Fruit fly (Drosophila melanogaster) Kc167 (cell line): ENCODE data around the gene CG11760.

Source experiments
- Sin3A ChIP-seq: fragments of >200 bp; optimal IDR thresholded peaks from 2 replicates; lab custom pipeline; 2018; ENCODE audit warnings: missing external identifiers
- psq ChIP-seq: fragments of >200 bp; optimal IDR thresholded peaks from 2 replicates; lab custom pipeline; 2017; ENCODE audit warnings: missing external identifiers

DNA sequence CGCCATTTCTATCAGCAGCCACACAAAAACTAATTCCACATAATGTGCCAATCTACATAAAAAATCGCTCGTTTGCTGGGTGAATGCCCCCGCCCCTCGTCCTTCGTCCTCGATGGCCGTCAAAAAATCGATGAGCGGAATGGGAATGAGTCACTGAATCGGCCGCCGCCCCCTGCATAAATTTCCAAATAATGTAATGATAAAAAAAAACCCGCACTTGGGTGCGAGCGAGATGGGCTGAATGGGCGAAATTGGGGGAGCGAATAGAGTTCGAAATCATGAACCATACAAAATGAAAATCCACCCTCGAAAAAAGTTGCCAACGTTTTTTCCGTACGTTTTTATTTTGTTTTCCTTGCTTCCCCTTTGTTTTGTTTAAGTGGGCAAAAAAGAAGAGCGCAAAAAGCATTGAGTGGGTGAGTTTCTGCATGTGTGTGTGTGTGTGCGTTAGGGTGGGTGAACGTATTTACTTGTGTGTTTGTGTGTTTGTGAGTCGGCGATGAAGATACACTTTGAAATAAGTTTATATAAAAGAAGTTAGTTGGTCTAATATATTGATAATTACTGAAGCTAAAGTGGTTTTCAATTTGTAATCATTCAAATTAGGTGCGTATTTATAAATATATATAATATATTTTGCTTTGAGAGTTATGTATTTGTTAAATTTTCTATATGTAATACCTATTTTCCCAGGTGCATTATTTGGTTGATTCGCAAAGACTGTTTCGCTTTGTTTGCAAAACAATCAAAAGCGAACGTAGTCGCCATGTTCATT is 13.5 kb upstream of the CG11760 start:
- TF ChIP-seq Sin3A (lab: Kevin White, UChicago) (no peak), psq (lab: Kevin White, UChicago) (no peak)
